1 fruit fly cellular context compared by ENCODE assay signal in genomic region chr3L:11353002-11353401, dm6.
TF ChIP-seq lines count a peak whose summit lies in the region.

No protein-coding gene starts in this region.

TF ChIP-seq in whole organism, embryonic, 481 proteins besides CTCF, POLR2A, EP300 and RAD21 (continued from another document and continues in another):
- TF ChIP-seq CG12219 (GFP tag; optimal IDR thresholded peaks at IDR 0.05; lab: Kevin White, UChicago) (peak; percentile 77), seq (GFP tag; IDR thresholded peaks at IDR 0.05; lab: Robert Waterston, UW) (peak; percentile 87), nom (GFP tag; optimal IDR thresholded peaks at IDR 0.05; lab: Kevin White, UChicago) (no peak), oc (tag; optimal IDR thresholded peaks at IDR 0.05; lab: Kevin White, UChicago) (peak; percentile 49), CG17359 (tag; optimal IDR thresholded peaks at IDR 0.05; lab: Kevin White, UChicago) (peak; percentile 58), sisA (GFP tag; IDR thresholded peaks at IDR 0.05; lab: Robert Waterston, UW) (peak; percentile 73), ci (GFP tag; IDR thresholded peaks at IDR 0.05; lab: Robert Waterston, UW) (peak; percentile 82), CG10147 (GFP tag; optimal IDR thresholded peaks at IDR 0.05; lab: Kevin White, UChicago) (peak; percentile 80), E2f2 (GFP tag; IDR thresholded peaks at IDR 0.05; lab: Robert Waterston, UW) (peak; percentile 60), B-H2 (GFP tag; optimal IDR thresholded peaks at IDR 0.05; lab: Kevin White, UChicago) (peak; percentile 2), ken (GFP tag; IDR thresholded peaks at IDR 0.05; lab: Robert Waterston, UW) (peak; percentile 70; the same call in 2 of the 3 replicates), CG9932 (GFP tag; IDR thresholded peaks at IDR 0.05; lab: Robert Waterston, UW) (peak; percentile 93), fd3F (GFP tag; optimal IDR thresholded peaks at IDR 0.05; lab: Kevin White, UChicago) (peak; percentile 72), NC2β (GFP tag; optimal IDR thresholded peaks at IDR 0.05; lab: Kevin White, UChicago) (peak; percentile 70), CG8089 (GFP tag; optimal IDR thresholded peaks at IDR 0.05; lab: Kevin White, UChicago) (peak; percentile 71), NK7.1 (GFP tag; optimal IDR thresholded peaks at IDR 0.05; lab: Kevin White, UChicago) (peak; percentile 77), CG6272 (GFP tag; IDR thresholded peaks at IDR 0.05; lab: Robert Waterston, UW) (peak; percentile 75), Bdp1 (GFP tag; optimal IDR thresholded peaks at IDR 0.05; lab: Kevin White, UChicago) (peak; percentile 75), bigmax (GFP tag; optimal IDR thresholded peaks at IDR 0.05; lab: Kevin White, UChicago) (no peak), NC2α (GFP tag; optimal IDR thresholded peaks at IDR 0.05; lab: Kevin White, UChicago) (peak; percentile 75), Hr78 (GFP tag; optimal IDR thresholded peaks at IDR 0.05; lab: Kevin White, UChicago) (no peak), so (GFP tag; IDR thresholded peaks at IDR 0.05; lab: Robert Waterston, UW) (peak; percentile 68; the same call in 2 of the 3 replicates), CG7271 (tag; optimal IDR thresholded peaks at IDR 0.05; lab: Kevin White, UChicago) (no peak), Hand (GFP tag; optimal IDR thresholded peaks at IDR 0.05; lab: Kevin White, UChicago) (peak; percentile 85), mld (GFP tag; IDR thresholded peaks at IDR 0.05; lab: Robert Waterston, UW; ENCODE audit: partially characterized antibody) (no peak), Chrac-16 (GFP tag; optimal IDR thresholded peaks at IDR 0.05; lab: Kevin White, UChicago) (peak; percentile 87), unc-4 (GFP tag; IDR thresholded peaks at IDR 0.05; lab: Robert Waterston, UW; ENCODE audit: partially characterized antibody) (no peak), Neu2 (GFP tag; optimal IDR thresholded peaks at IDR 0.05; lab: Kevin White, UChicago; ENCODE audit: borderline replicate concordance) (peak; percentile 12), CG17568 (GFP tag; optimal IDR thresholded peaks at IDR 0.05; lab: Kevin White, UChicago) (peak; percentile 71), shn (GFP tag; optimal IDR thresholded peaks at IDR 0.05; lab: Kevin White, UChicago) (peak; percentile 78), crp (GFP tag; optimal IDR thresholded peaks at IDR 0.05; lab: Kevin White, UChicago) (peak in 1 of 2 experiments; percentile 28), CG10565 (GFP tag; optimal IDR thresholded peaks at IDR 0.05; lab: Kevin White, UChicago) (no peak), gfzf (GFP tag; optimal IDR thresholded peaks at IDR 0.05; lab: Kevin White, UChicago) (no peak), CG33213 (GFP tag; optimal IDR thresholded peaks at IDR 0.05; lab: Kevin White, UChicago) (peak; percentile 65), CG14710 (tag; optimal IDR thresholded peaks at IDR 0.05; lab: Kevin White, UChicago) (peak; percentile 36), croc (GFP tag; conservative IDR thresholded peaks at IDR 0.05; lab: Robert Waterston, UW) (no peak), lov (optimal IDR thresholded peaks at IDR 0.05; lab: Kevin White, UChicago) (no peak), lov (GFP tag; IDR thresholded peaks at IDR 0.05; lab: Robert Waterston, UW) (0 out of 3 replicates have a peak, but pooled peaks have one; percentile 18), Dad (GFP tag; optimal IDR thresholded peaks at IDR 0.05; lab: Kevin White, UChicago) (peak; percentile 80), ewg (GFP tag; optimal IDR thresholded peaks at IDR 0.05; lab: Kevin White, UChicago) (peak; percentile 34), CG11093 (GFP tag; IDR thresholded peaks at IDR 0.05; lab: Robert Waterston, UW) (0 out of 3 replicates have a peak, but pooled peaks have one; percentile 48), CG6654 (GFP tag; optimal IDR thresholded peaks at IDR 0.05; lab: Kevin White, UChicago) (peak; percentile 47), CG1792 (GFP tag; optimal IDR thresholded peaks at IDR 0.05; lab: Kevin White, UChicago) (peak; percentile 85), CG2889 (GFP tag; IDR thresholded peaks at IDR 0.05; lab: Robert Waterston, UW) (peak; percentile 86), CG10979 (tag; optimal IDR thresholded peaks at IDR 0.05; lab: Kevin White, UChicago) (peak; percentile 62), Dek (tag; optimal IDR thresholded peaks at IDR 0.05; lab: Kevin White, UChicago) (peak; percentile 88), Dip3 (GFP tag; optimal IDR thresholded peaks at IDR 0.05; lab: Kevin White, UChicago) (peak; percentile 95), CG3065 (GFP tag; optimal IDR thresholded peaks at IDR 0.05; lab: Kevin White, UChicago) (peak; percentile 42), zfh1 (GFP tag; IDR thresholded peaks at IDR 0.05; lab: Robert Waterston, UW) (peak; percentile 85), dati (GFP tag; IDR thresholded peaks at IDR 0.05; lab: Robert Waterston, UW) (peak; percentile 56; the same call in 1 of the 2 replicates), CG15696 (tag; optimal IDR thresholded peaks at IDR 0.05; lab: Kevin White, UChicago) (peak; percentile 56), Nf-YC (tag; optimal IDR thresholded peaks at IDR 0.05; lab: Kevin White, UChicago) (peak; percentile 24), Fer1 (GFP tag; optimal IDR thresholded peaks at IDR 0.05; lab: Kevin White, UChicago) (peak; percentile 90), CG9437 (GFP tag; optimal IDR thresholded peaks at IDR 0.05; lab: Kevin White, UChicago) (peak; percentile 62), CkIIα-i1 (GFP tag; IDR thresholded peaks at IDR 0.05; lab: Robert Waterston, UW) (peak; percentile 60; the same call in 1 of the 2 replicates), btn (GFP tag; optimal IDR thresholded peaks at IDR 0.05; lab: Kevin White, UChicago) (peak; percentile 35), ttk (GFP tag; IDR thresholded peaks at IDR 0.05; lab: Robert Waterston, UW) (peak; percentile 58; the same call in 1 of the 2 replicates), CG6254 (GFP tag; optimal IDR thresholded peaks at IDR 0.05; lab: Kevin White, UChicago) (no peak), CG1602 (GFP tag; optimal IDR thresholded peaks at IDR 0.05; lab: Kevin White, UChicago) (peak; percentile 70), p53 (GFP tag; optimal IDR thresholded peaks at IDR 0.05; lab: Kevin White, UChicago) (peak; percentile 43), mam (GFP tag; optimal IDR thresholded peaks at IDR 0.05; lab: Kevin White, UChicago) (peak; percentile 95), CG10654 (GFP tag; optimal IDR thresholded peaks at IDR 0.05; lab: Kevin White, UChicago) (peak; percentile 73), Deaf1 (tag; optimal IDR thresholded peaks at IDR 0.05; lab: Kevin White, UChicago) (peak; percentile 67), Spps (tag; optimal IDR thresholded peaks at IDR 0.05; lab: Kevin White, UChicago) (no peak), CG17802 (tag; optimal IDR thresholded peaks at IDR 0.05; lab: Kevin White, UChicago) (peak; percentile 14), Ada2b (GFP tag; IDR thresholded peaks at IDR 0.05; lab: Robert Waterston, UW) (peak; percentile 89), Med (GFP tag; lab: Kevin White, UChicago) (peak; percentile 98), Mrtf (GFP tag; IDR thresholded peaks at IDR 0.05; lab: Robert Waterston, UW) (peak; percentile 67), pzg (GFP tag; optimal IDR thresholded peaks at IDR 0.05; lab: Kevin White, UChicago) (peak; percentile 10), bsh (GFP tag; optimal IDR thresholded peaks at IDR 0.05; lab: Kevin White, UChicago) (peak in 1 of 2 experiments; percentile 71), CG2202 (tag; optimal IDR thresholded peaks at IDR 0.05; lab: Kevin White, UChicago) (no peak), dpn (GFP tag; optimal IDR thresholded peaks at IDR 0.05; lab: Kevin White, UChicago) (peak; percentile 83 to 92), Hr39 (optimal IDR thresholded peaks at IDR 0.05; lab: Kevin White, UChicago) (no peak), phol (tag; optimal IDR thresholded peaks at IDR 0.05; lab: Kevin White, UChicago) (peak; percentile 61), vvl (GFP tag; IDR thresholded peaks at IDR 0.05; lab: Robert Waterston, UW) (peak; percentile 92), CG6689 (GFP tag; IDR thresholded peaks at IDR 0.05; lab: Robert Waterston, UW) (peak; percentile 72), slbo (GFP tag; IDR thresholded peaks at IDR 0.05; lab: Robert Waterston, UW) (peak; percentile 95), CG12104 (GFP tag; optimal IDR thresholded peaks at IDR 0.05; lab: Kevin White, UChicago) (peak; percentile 75), cad (GFP tag; optimal IDR thresholded peaks at IDR 0.05; lab: Kevin White, UChicago) (no peak), E2f1 (GFP tag; IDR thresholded peaks at IDR 0.05; lab: Robert Waterston, UW) (peak; percentile 74), jumu (GFP tag; optimal IDR thresholded peaks at IDR 0.05; lab: Kevin White, UChicago) (peak; percentile 74), CG14965 (GFP tag; optimal IDR thresholded peaks at IDR 0.05; lab: Kevin White, UChicago; ENCODE audit: borderline replicate concordance) (peak; percentile 36), zen2 (GFP tag; IDR thresholded peaks at IDR 0.05; lab: Robert Waterston, UW; ENCODE audit: partially characterized antibody) (no peak), CG12299 (tag; optimal IDR thresholded peaks at IDR 0.05; lab: Kevin White, UChicago) (peak; percentile 68), CG8281 (tag; optimal IDR thresholded peaks at IDR 0.05; lab: Kevin White, UChicago) (peak; percentile 34), ac (GFP tag; optimal IDR thresholded peaks at IDR 0.05; lab: Kevin White, UChicago) (no peak), Adf1 (GFP tag; IDR thresholded peaks at IDR 0.05; lab: Robert Waterston, UW) (peak; percentile 75), CG10267 (tag; optimal IDR thresholded peaks at IDR 0.05; lab: Kevin White, UChicago) (peak; percentile 45), slp2 (GFP tag; optimal IDR thresholded peaks at IDR 0.05; lab: Kevin White, UChicago) (peak; percentile 62), fd102C (GFP tag; optimal IDR thresholded peaks at IDR 0.05; lab: Kevin White, UChicago) (no peak), chinmo (GFP tag; IDR thresholded peaks at IDR 0.05; lab: Robert Waterston, UW; ENCODE audit: partially characterized antibody) (no peak), CG6765 (GFP tag; optimal IDR thresholded peaks at IDR 0.05; lab: Kevin White, UChicago) (peak; percentile 70), insv (GFP tag; optimal IDR thresholded peaks at IDR 0.05; lab: Kevin White, UChicago) (no peak), Nf-YB (GFP tag; optimal IDR thresholded peaks at IDR 0.05; lab: Kevin White, UChicago) (peak; percentile 62), CG8765 (GFP tag; IDR thresholded peaks at IDR 0.05; lab: Robert Waterston, UW) (peak; percentile 64; the same call in 1 of the 2 replicates), wdn (GFP tag; IDR thresholded peaks at IDR 0.05; lab: Robert Waterston, UW) (peak; percentile 89), CG30403 (GFP tag; optimal IDR thresholded peaks at IDR 0.05; lab: Kevin White, UChicago) (peak; percentile 87), Ets65A (GFP tag; lab: Kevin White, UChicago) (peak; percentile 97), kah (GFP tag; optimal IDR thresholded peaks at IDR 0.05; lab: Kevin White, UChicago) (peak; percentile 20), CG8388 (GFP tag; optimal IDR thresholded peaks at IDR 0.05; lab: Kevin White, UChicago) (peak; percentile 56), Atf6 (GFP tag; IDR thresholded peaks at IDR 0.05; lab: Robert Waterston, UW) (peak; percentile 94), Doc3 (GFP tag; IDR thresholded peaks at IDR 0.05; lab: Robert Waterston, UW; ENCODE audit: partially characterized antibody) (no peak), fru (optimal IDR thresholded peaks at IDR 0.05; lab: Kevin White, UChicago) (no peak), HLH3B (GFP tag; IDR thresholded peaks at IDR 0.05; lab: Robert Waterston, UW) (peak; percentile 75), B-H1 (GFP tag; IDR thresholded peaks at IDR 0.05; lab: Robert Waterston, UW) (peak; percentile 76), D19A (tag; optimal IDR thresholded peaks at IDR 0.05; lab: Kevin White, UChicago) (peak; percentile 65), CG3407 (GFP tag; optimal IDR thresholded peaks at IDR 0.05; lab: Kevin White, UChicago) (peak; percentile 19), Hmr (GFP tag; optimal IDR thresholded peaks at IDR 0.05; lab: Kevin White, UChicago) (peak; percentile 93), CG4730 (GFP tag; IDR thresholded peaks at IDR 0.05; lab: Robert Waterston, UW) (peak; percentile 81), MESR4 (GFP tag; optimal IDR thresholded peaks at IDR 0.05; lab: Kevin White, UChicago) (peak; percentile 0), Blimp-1 (GFP tag; optimal IDR thresholded peaks at IDR 0.05; lab: Kevin White, UChicago) (peak; percentile 69), nerfin-2 (GFP tag; IDR thresholded peaks at IDR 0.05; lab: Robert Waterston, UW; ENCODE audit: partially characterized antibody) (no peak), caup (GFP tag; optimal IDR thresholded peaks at IDR 0.05; lab: Kevin White, UChicago; ENCODE audit: severe bottlenecking) (peak; percentile 91), CG12942 (GFP tag; optimal IDR thresholded peaks at IDR 0.05; lab: Kevin White, UChicago) (peak; percentile 71), Side (GFP tag; optimal IDR thresholded peaks at IDR 0.05; lab: Kevin White, UChicago) (peak; percentile 85), CG7745 (tag; optimal IDR thresholded peaks at IDR 0.05; lab: Kevin White, UChicago) (peak; percentile 12), CG6175 (GFP tag; IDR thresholded peaks at IDR 0.05; lab: Robert Waterston, UW) (peak; percentile 80), Nf-YA (GFP tag; IDR thresholded peaks at IDR 0.05; lab: Robert Waterston, UW) (peak; percentile 62), MTF-1 (GFP tag; optimal IDR thresholded peaks at IDR 0.05; lab: Kevin White, UChicago; ENCODE audit: borderline replicate concordance) (peak; percentile 12), CG17328 (GFP tag; IDR thresholded peaks at IDR 0.05; lab: Robert Waterston, UW) (peak; percentile 80), Tbp (GFP tag; optimal IDR thresholded peaks at IDR 0.05; lab: Kevin White, UChicago) (no peak), CG4820 (GFP tag; optimal IDR thresholded peaks at IDR 0.05; lab: Kevin White, UChicago) (peak; percentile 76), Poxn (GFP tag; IDR thresholded peaks at IDR 0.05; lab: Robert Waterston, UW) (peak; percentile 76), Atf3 (GFP tag; optimal IDR thresholded peaks at IDR 0.05; lab: Kevin White, UChicago) (peak; percentile 72), aop (GFP tag; IDR thresholded peaks at IDR 0.05; lab: Robert Waterston, UW) (no peak), Sry-β (GFP tag; optimal IDR thresholded peaks at IDR 0.05; lab: Kevin White, UChicago) (no peak), grau (tag; optimal IDR thresholded peaks at IDR 0.05; lab: Kevin White, UChicago) (peak; percentile 90), CG13894 (tag; optimal IDR thresholded peaks at IDR 0.05; lab: Kevin White, UChicago) (peak; percentile 80), Rfx (GFP tag; IDR thresholded peaks at IDR 0.05; lab: Robert Waterston, UW) (peak; percentile 94), CG7786 (GFP tag; optimal IDR thresholded peaks at IDR 0.05; lab: Kevin White, UChicago) (peak; percentile 95), CG12744 (GFP tag; optimal IDR thresholded peaks at IDR 0.05; lab: Kevin White, UChicago) (peak; percentile 83)
